Worm (Caenorhabditis elegans): ENCODE results near the gene lin-23.

Gene lin-23

ce11 chrII:6403233-6403632 lies 32.1 kb downstream of the lin-23 start, which contains the start of gene T25D10.1:
TSS of gene T25D10.1 (plus strand) at chrII:6403401.
- TF ChIP-seq sea-1 (GFP tag; conservative IDR thresholded peaks at IDR 0.05) (no peak), hmbx-1 (tag; optimal IDR thresholded peaks at IDR 0.05) (no peak)

ce11 chrII:6407279-6407678 lies 36.2 kb downstream of the lin-23 start, which contains the start of gene spp-11:
TSS of gene spp-11 (minus strand) at chrII:6407379.
- TF ChIP-seq hmg-4 (GFP tag; optimal IDR thresholded peaks at IDR 0.05) (no peak), aly-1 (tag; optimal IDR thresholded peaks at IDR 0.05) (no peak), ama-1 (optimal IDR thresholded peaks at IDR 0.05) (no peak), tra-4 (tag; optimal IDR thresholded peaks at IDR 0.05) (no peak), ceh-13 (GFP tag; optimal IDR thresholded peaks at IDR 0.05) (no peak), tbx-11 (GFP tag; IDR thresholded peaks at IDR 0.05) (no peak), flt-1 (GFP tag; IDR thresholded peaks at IDR 0.05) (no peak), sea-1 (GFP tag; conservative IDR thresholded peaks at IDR 0.05) (no peak), pes-1 (GFP tag; IDR thresholded peaks at IDR 0.05) (no peak), ceh-36 (tag; optimal IDR thresholded peaks at IDR 0.05) (no peak), B0310.2 (tag; optimal IDR thresholded peaks at IDR 0.05) (no peak), tbx-37 (GFP tag; conservative IDR thresholded peaks at IDR 0.05) (no peak), scrt-1 (GFP tag; IDR thresholded peaks at IDR 0.05) (no peak), hnd-1 (tag; optimal IDR thresholded peaks at IDR 0.05) (no peak), F13C5.2 (tag; optimal IDR thresholded peaks at IDR 0.05) (no peak), hmbx-1 (tag; optimal IDR thresholded peaks at IDR 0.05) (no peak)

ce11 chrII:6409098-6409497 lies 38.0 kb downstream of the lin-23 start:
- TF ChIP-seq scrt-1 (GFP tag; IDR thresholded peaks at IDR 0.05): no peak
- TF ChIP-seq B0310.2 (tag; optimal IDR thresholded peaks at IDR 0.05): no peak
- no peak for TF ChIP-seq ceh-36 (tag; optimal IDR thresholded peaks at IDR 0.05)
- TF ChIP-seq ets-7 (tag; optimal IDR thresholded peaks at IDR 0.05): no peak
- no peak for TF ChIP-seq hnd-1 (tag; optimal IDR thresholded peaks at IDR 0.05)
- TF ChIP-seq hmg-4 (GFP tag; optimal IDR thresholded peaks at IDR 0.05): peak; percentile 54

- TF ChIP-seq tbx-11 (GFP tag; IDR thresholded peaks at IDR 0.05) (no peak), hmbx-1 (tag; optimal IDR thresholded peaks at IDR 0.05) (no peak), aly-1 (tag; optimal IDR thresholded peaks at IDR 0.05) (no peak), ets-7 (tag; optimal IDR thresholded peaks at IDR 0.05) (no peak), B0310.2 (tag; optimal IDR thresholded peaks at IDR 0.05) (no peak), ceh-13 (GFP tag; optimal IDR thresholded peaks at IDR 0.05) (no peak), tbx-37 (GFP tag; conservative IDR thresholded peaks at IDR 0.05) (no peak), tra-4 (tag; optimal IDR thresholded peaks at IDR 0.05) (no peak), ama-1 (optimal IDR thresholded peaks at IDR 0.05) (no peak), hnd-1 (tag; optimal IDR thresholded peaks at IDR 0.05) (no peak)
Observed at ce11 chrII:6410181-6410580, 39.1 kb downstream of the lin-23 start, which contains the start of gene T25D10.4. TSS of gene T25D10.4 (minus strand) at chrII:6410281.

ce11 chrII:6411660-6412451 lies 40.8 kb downstream of the lin-23 start:
- TF ChIP-seq ceh-36 (tag; optimal IDR thresholded peaks at IDR 0.05): no peak
- peak; percentile 25; the same call in 1 of the 2 replicates for TF ChIP-seq scrt-1 (GFP tag; IDR thresholded peaks at IDR 0.05)
- peak; percentile 61 for TF ChIP-seq hmg-4 (GFP tag; optimal IDR thresholded peaks at IDR 0.05)
- no peak for TF ChIP-seq F13C5.2 (tag; optimal IDR thresholded peaks at IDR 0.05)
- no peak for TF ChIP-seq B0310.2 (tag; optimal IDR thresholded peaks at IDR 0.05)
- peak; percentile 78 for TF ChIP-seq ets-7 (tag; optimal IDR thresholded peaks at IDR 0.05)

ce11 chrII:6413788-6414187 lies 42.7 kb downstream of the lin-23 start:
- TF ChIP-seq tra-4 (tag; optimal IDR thresholded peaks at IDR 0.05): no peak
- no peak for TF ChIP-seq scrt-1 (GFP tag; IDR thresholded peaks at IDR 0.05)
- no peak for TF ChIP-seq ama-1 (optimal IDR thresholded peaks at IDR 0.05)
- no peak for TF ChIP-seq hnd-1 (tag; optimal IDR thresholded peaks at IDR 0.05)
- TF ChIP-seq ceh-36 (tag; optimal IDR thresholded peaks at IDR 0.05): no peak
- TF ChIP-seq sea-1 (GFP tag; conservative IDR thresholded peaks at IDR 0.05): no peak
- TF ChIP-seq ets-7 (tag; optimal IDR thresholded peaks at IDR 0.05): no peak

ce11 chrII:6417999-6418398 lies 46.9 kb downstream of the lin-23 start:
- TF ChIP-seq aly-1 (tag; optimal IDR thresholded peaks at IDR 0.05) (no peak), sea-1 (GFP tag; conservative IDR thresholded peaks at IDR 0.05) (no peak), tbx-37 (GFP tag; conservative IDR thresholded peaks at IDR 0.05) (no peak), pes-1 (GFP tag; IDR thresholded peaks at IDR 0.05) (no peak), hmbx-1 (tag; optimal IDR thresholded peaks at IDR 0.05) (no peak), tra-4 (tag; optimal IDR thresholded peaks at IDR 0.05) (no peak), hnd-1 (tag; optimal IDR thresholded peaks at IDR 0.05) (no peak), ets-7 (tag; optimal IDR thresholded peaks at IDR 0.05) (no peak)

ce11 chrII:6419163-6419562 lies 48.1 kb downstream of the lin-23 start:
- TF ChIP-seq scrt-1 (GFP tag; IDR thresholded peaks at IDR 0.05) (no peak), ceh-36 (tag; optimal IDR thresholded peaks at IDR 0.05) (no peak), tbx-37 (GFP tag; conservative IDR thresholded peaks at IDR 0.05) (no peak), B0310.2 (tag; optimal IDR thresholded peaks at IDR 0.05) (no peak), ceh-13 (GFP tag; optimal IDR thresholded peaks at IDR 0.05) (no peak), hnd-1 (tag; optimal IDR thresholded peaks at IDR 0.05) (no peak), aly-1 (tag; optimal IDR thresholded peaks at IDR 0.05) (no peak), pes-1 (GFP tag; IDR thresholded peaks at IDR 0.05) (no peak), flt-1 (GFP tag; IDR thresholded peaks at IDR 0.05) (no peak), sea-1 (GFP tag; conservative IDR thresholded peaks at IDR 0.05) (no peak), tbx-11 (GFP tag; IDR thresholded peaks at IDR 0.05) (no peak), F13C5.2 (tag; optimal IDR thresholded peaks at IDR 0.05) (no peak), hmg-4 (GFP tag; optimal IDR thresholded peaks at IDR 0.05) (no peak), ama-1 (optimal IDR thresholded peaks at IDR 0.05) (no peak)

Measured in whole organism, early embryonic.